Fruit fly (Drosophila melanogaster) whole organism, embryonic: Measurements from ENCODE around the gene CG31288.

Experiments
- Awh ChIP-seq: fragments of 200-800 bp; sonication (Bioruptor generic); IDR thresholded peaks from 2 replicates; pipeline ENCODE4, ENCODE4 v1.3.6; 2022; ENCODE audit warnings: missing biosample characterization, missing genetic modification characterization
- CG10565 ChIP-seq: fragments of 200-800 bp; sonication (Bioruptor generic); optimal IDR thresholded peaks from 3 replicates; lab custom pipeline; 2016; ENCODE audit warnings: missing biosample characterization, mild to moderate bottlenecking, missing genetic modification characterization
- CG10654 ChIP-seq: fragments of 200-800 bp; sonication (Bioruptor generic); optimal IDR thresholded peaks from 2 replicates; lab custom pipeline; 2016; ENCODE audit warnings: missing biosample characterization, missing genetic modification characterization
- CG11696 ChIP-seq: fragments of 200-800 bp; sonication (Bioruptor generic); IDR thresholded peaks from 2 replicates; pipeline ENCODE4 v1.3.6; 2022; ENCODE audit warnings: missing biosample characterization, missing genetic modification characterization
- CG12769 ChIP-seq: fragments of 200-800 bp; sonication (Bioruptor generic); optimal IDR thresholded peaks from 2 replicates; lab custom pipeline; 2019; ENCODE audit warnings: missing biosample characterization, mild to moderate bottlenecking, missing genetic modification characterization, moderate library complexity
- CG13296 ChIP-seq: fragments of 200-800 bp; sonication (Bioruptor generic); optimal IDR thresholded peaks from 3 replicates; lab custom pipeline; 2018; ENCODE audit warnings: missing biosample characterization, mild to moderate bottlenecking, missing genetic modification characterization
- CG13624 ChIP-seq: fragments of 200-800 bp; sonication (Bioruptor generic); optimal IDR thresholded peaks from 2 replicates; lab custom pipeline; 2016; ENCODE audit warnings: missing biosample characterization, missing genetic modification characterization
- CG14667 ChIP-seq: fragments of 200-800 bp; sonication (Bioruptor generic); IDR thresholded peaks from 2 replicates; pipeline ENCODE4 v1.3.6; 2022; ENCODE audit warnings: missing biosample characterization, missing genetic modification characterization
- CG1602 ChIP-seq: fragments of 200-800 bp; sonication (Bioruptor generic); optimal IDR thresholded peaks from 3 replicates; lab custom pipeline; 2016; ENCODE audit warnings: missing biosample characterization, missing genetic modification characterization
- CG1603 ChIP-seq: fragments of 200-800 bp; sonication (Bioruptor generic); optimal IDR thresholded peaks from 2 replicates; lab custom pipeline; 2019; ENCODE audit warnings: missing biosample characterization, mild to moderate bottlenecking, missing genetic modification characterization, moderate library complexity
- CG1647 ChIP-seq: fragments of 200-800 bp; sonication (Bioruptor generic); optimal IDR thresholded peaks from 3 replicates; lab custom pipeline; 2016; ENCODE audit warnings: missing biosample characterization, missing genetic modification characterization
- CG18262 ChIP-seq: fragments of 200-800 bp; optimal IDR thresholded peaks from 3 replicates; lab custom pipeline; 2019; ENCODE audit warnings: missing biosample characterization, mild to moderate bottlenecking, missing genetic modification characterization, moderate library complexity
- CG2120 ChIP-seq: fragments of 200-800 bp; sonication (Bioruptor generic); optimal IDR thresholded peaks from 3 replicates; lab custom pipeline; 2016; ENCODE audit warnings: missing biosample characterization, missing genetic modification characterization
- CG2129 ChIP-seq: fragments of 200-800 bp; sonication (Bioruptor generic); IDR thresholded peaks from 2 replicates; pipeline ENCODE4 v1.3.6; 2022; ENCODE audit warnings: missing biosample characterization, missing genetic modification characterization; ENCODE audit not compliant: partially characterized antibody
- CG30403 ChIP-seq: fragments of 200-800 bp; sonication (Bioruptor generic); optimal IDR thresholded peaks from 3 replicates; lab custom pipeline; 2016; ENCODE audit warnings: missing biosample characterization, missing genetic modification characterization
- CG34422 ChIP-seq: fragments of 200-800 bp; sonication (Bioruptor generic); IDR thresholded peaks from 3 replicates; pipeline ENCODE4 v1.3.6; 2022; ENCODE audit warnings: missing biosample characterization, missing genetic modification characterization
- CG3847 ChIP-seq: fragments of 200-800 bp; sonication (Bioruptor generic); IDR thresholded peaks from 2 replicates; pipeline ENCODE4 v1.3.6; 2022; ENCODE audit warnings: missing biosample characterization, missing genetic modification characterization
- CG4854 ChIP-seq: fragments of 200-800 bp; sonication (Bioruptor generic); optimal IDR thresholded peaks from 2 replicates; lab custom pipeline; 2016; ENCODE audit warnings: missing biosample characterization, missing genetic modification characterization, inconsistent platforms
- CG6791 ChIP-seq: fragments of 200-800 bp; sonication (Bioruptor generic); IDR thresholded peaks from 3 replicates; pipeline ENCODE4 v1.3.6; 2022; ENCODE audit warnings: missing biosample characterization, missing genetic modification characterization; ENCODE audit not compliant: partially characterized antibody
- D19A ChIP-seq: fragments of 200-800 bp; optimal IDR thresholded peaks from 3 replicates; lab custom pipeline; 2019; ENCODE audit warnings: missing biosample characterization, mild to moderate bottlenecking, missing genetic modification characterization, moderate library complexity
- Eip74EF ChIP-seq, 2 experiments: fragments of 200-800 bp in 1 of 2; fragments of >200 bp in 1 of 2; sonication (Bioruptor generic) in 1 of 2; optimal IDR thresholded peaks; 2 replicates each; lab custom pipeline; 2017 to 2019; ENCODE audit warnings: missing biosample characterization in 2 of 2, missing genetic modification characterization in 2 of 2, mild to moderate bottlenecking in 1 of 2, moderate library complexity in 1 of 2
- GATAe ChIP-seq: fragments of 200-800 bp; sonication (Bioruptor generic); conservative IDR thresholded peaks from 2 replicates; pipeline ENCODE4 v1.3.6; 2022; ENCODE audit warnings: missing biosample characterization, missing genetic modification characterization
- Optix ChIP-seq: fragments of 200-800 bp; sonication (Bioruptor generic); IDR thresholded peaks from 3 replicates; pipeline ENCODE4 v1.3.6; 2022; ENCODE audit warnings: missing biosample characterization, missing genetic modification characterization
- Spps ChIP-seq: fragments of 200-800 bp; sonication (Bioruptor generic); optimal IDR thresholded peaks from 2 replicates; lab custom pipeline; 2018; ENCODE audit warnings: missing biosample characterization, mild to moderate bottlenecking, missing genetic modification characterization
- bowl ChIP-seq: fragments of 200-800 bp; sonication (Bioruptor generic); IDR thresholded peaks from 2 replicates; pipeline ENCODE4 v1.3.6; 2022; ENCODE audit warnings: missing biosample characterization, missing genetic modification characterization
- chif ChIP-seq, 2 experiments: fragments of 200-800 bp; sonication (Bioruptor generic); optimal IDR thresholded peaks; 3 replicates each; lab custom pipeline; 2016; ENCODE audit warnings: missing biosample characterization in 2 of 2, missing genetic modification characterization in 2 of 2
- chinmo ChIP-seq: fragments of 200-800 bp; sonication (Bioruptor generic); IDR thresholded peaks from 4 replicates; pipeline ENCODE4 v1.3.6; 2022; ENCODE audit warnings: missing biosample characterization, missing genetic modification characterization; ENCODE audit not compliant: partially characterized antibody
- dati ChIP-seq: fragments of 200-800 bp; sonication (Bioruptor generic); IDR thresholded peaks from 2 replicates; pipeline ENCODE4 v1.3.6; 2022; ENCODE audit warnings: missing biosample characterization, missing genetic modification characterization
- disco-r ChIP-seq: fragments of 200-800 bp; sonication (Bioruptor generic); optimal IDR thresholded peaks from 2 replicates; lab custom pipeline; 2016; ENCODE audit warnings: missing biosample characterization, missing genetic modification characterization
- dm ChIP-seq: fragments of 200-800 bp; sonication (Bioruptor generic); optimal IDR thresholded peaks from 3 replicates; lab custom pipeline; 2016; ENCODE audit warnings: missing biosample characterization, missing genetic modification characterization
- eve ChIP-seq, 2 experiments: fragments of >200 bp; optimal IDR thresholded peaks; 2 replicates each; lab custom pipeline; 2017; ENCODE audit warnings: missing biosample characterization in 2 of 2, missing genetic modification characterization in 2 of 2
- ewg ChIP-seq: fragments of 200-800 bp; sonication (Bioruptor generic); optimal IDR thresholded peaks from 3 replicates; lab custom pipeline; 2017; ENCODE audit warnings: mild to moderate bottlenecking, missing biosample characterization, missing genetic modification reagents, missing genetic modification characterization
- exex ChIP-seq: fragments of 200-800 bp; sonication (Bioruptor generic); optimal IDR thresholded peaks from 4 replicates; lab custom pipeline; 2018; ENCODE audit warnings: missing biosample characterization, mild to moderate bottlenecking, missing genetic modification characterization, moderate library complexity
- gfzf ChIP-seq: fragments of 200-800 bp; sonication (Bioruptor generic); optimal IDR thresholded peaks from 2 replicates; lab custom pipeline; 2016; ENCODE audit warnings: missing biosample characterization, mild to moderate bottlenecking, missing genetic modification characterization, moderate library complexity
- ind ChIP-seq: fragments of 200-800 bp; sonication (Bioruptor generic); optimal IDR thresholded peaks from 3 replicates; lab custom pipeline; 2016; ENCODE audit warnings: missing biosample characterization, missing genetic modification characterization
- lbe ChIP-seq: fragments of 200-800 bp; sonication (Bioruptor generic); optimal IDR thresholded peaks from 2 replicates; lab custom pipeline; 2016; ENCODE audit warnings: missing biosample characterization, mild to moderate bottlenecking, missing genetic modification characterization
- lov ChIP-seq, 2 experiments: fragments of 200-800 bp in 1 of 2; fragments of >200 bp in 1 of 2; sonication (Bioruptor generic) in 1 of 2; IDR thresholded peaks in 1 of 2; optimal IDR thresholded peaks in 1 of 2; 2 replicates in 1 of 2; 3 replicates in 1 of 2; pipeline versions ENCODE4 v1.3.6 to Lab custom; 2017 to 2022; ENCODE audit warnings: missing biosample characterization in 1 of 2, missing genetic modification characterization in 1 of 2
- mirr ChIP-seq: fragments of 200-800 bp; sonication (Bioruptor generic); optimal IDR thresholded peaks from 3 replicates; lab custom pipeline; 2018; ENCODE audit warnings: missing biosample characterization, mild to moderate bottlenecking, missing genetic modification characterization
- mld ChIP-seq: fragments of 200-800 bp; sonication (Bioruptor generic); IDR thresholded peaks from 3 replicates; pipeline ENCODE4 v1.3.6; 2022; ENCODE audit warnings: missing biosample characterization, missing genetic modification characterization; ENCODE audit not compliant: partially characterized antibody
- odd ChIP-seq: fragments of 200-800 bp; sonication (Bioruptor generic); optimal IDR thresholded peaks from 2 replicates; lab custom pipeline; 2017; ENCODE audit warnings: missing biosample characterization, mild to moderate bottlenecking, missing genetic modification characterization
- pnt ChIP-seq: fragments of 200-800 bp; sonication (Bioruptor generic); optimal IDR thresholded peaks from 3 replicates; lab custom pipeline; 2016; ENCODE audit warnings: missing biosample characterization, missing genetic modification characterization
- prd ChIP-seq, 3 experiments: fragments of >200 bp in 2 of 3; fragments of 200-800 bp in 1 of 3; sonication (Bioruptor generic) in 1 of 3; optimal IDR thresholded peaks in 2 of 3; IDR thresholded peaks in 1 of 3; 2 replicates in 2 of 3; 3 replicates in 1 of 3; pipeline versions ENCODE4 v1.3.6 to Lab custom; 2017 to 2022; ENCODE audit warnings: missing biosample characterization in 1 of 3, missing genetic modification characterization in 1 of 3
- pros ChIP-seq: fragments of 200-800 bp; sonication (Bioruptor generic); optimal IDR thresholded peaks from 3 replicates; lab custom pipeline; 2019; ENCODE audit warnings: missing biosample characterization, mild to moderate bottlenecking, missing genetic modification characterization, moderate library complexity
- rib ChIP-seq: fragments of 200-800 bp; sonication (Bioruptor generic); IDR thresholded peaks from 2 replicates; pipeline ENCODE4 v1.3.6; 2022; ENCODE audit warnings: missing biosample characterization, missing genetic modification characterization
- scrt ChIP-seq: fragments of 200-800 bp; sonication (Bioruptor generic); optimal IDR thresholded peaks from 2 replicates; lab custom pipeline; 2018; ENCODE audit warnings: missing biosample characterization, mild to moderate bottlenecking, missing genetic modification characterization, moderate library complexity
- sens ChIP-seq: fragments of 200-800 bp; sonication (Bioruptor generic); peaks from one replicate; lab custom pipeline; 2016; ENCODE audit warnings: missing biosample characterization, missing genetic modification characterization
- sim ChIP-seq: fragments of 200-800 bp; sonication (Bioruptor generic); IDR thresholded peaks from 2 replicates; pipeline ENCODE4 v1.3.6; 2022; ENCODE audit warnings: missing biosample characterization, missing genetic modification characterization
- sna ChIP-seq: fragments of 200-800 bp; sonication (Bioruptor generic); IDR thresholded peaks from 2 replicates; pipeline ENCODE4 v1.3.6; 2022; ENCODE audit warnings: missing biosample characterization, missing genetic modification characterization; ENCODE audit not compliant: partially characterized antibody
- wdn ChIP-seq: fragments of 200-800 bp; sonication (Bioruptor generic); IDR thresholded peaks from 2 replicates; pipeline ENCODE4 v1.3.6; 2022; ENCODE audit warnings: missing biosample characterization, missing genetic modification characterization
- wor ChIP-seq: fragments of 200-800 bp; sonication (Bioruptor generic); IDR thresholded peaks from 2 replicates; pipeline ENCODE4 v1.3.6; 2022; ENCODE audit warnings: missing biosample characterization, missing genetic modification characterization

The CG31288 gene

dm6 chr3R:25262322-25262761, 37.0 kb downstream of the CG31288 start, which contains the start of the genes Kdsr and CG11858 (continued):
- TF ChIP-seq Eip74EF (GFP tag; optimal IDR thresholded peaks at IDR 0.05; lab: Kevin White, UChicago) (no peak), disco-r (GFP tag; lab: Kevin White, UChicago) (peak; percentile 31), CG34422 (peak; percentile 70; the same call in 2 of the 3 replicates), CG13624 (GFP tag; lab: Kevin White, UChicago) (peak; percentile 61), Spps (peak; percentile 51), CG4854 (GFP tag; lab: Kevin White, UChicago) (peak; percentile 55), eve (GFP tag; optimal IDR thresholded peaks at IDR 0.05; lab: Kevin White, UChicago) (no peak), CG2129 (GFP tag; lab: Robert Waterston, UW) (no peak), scrt (GFP tag; lab: Kevin White, UChicago) (peak; percentile 33), chif (GFP tag; optimal IDR thresholded peaks at IDR 0.05; lab: Kevin White, UChicago) (peak; percentile 49 to 56), CG3847 (GFP tag; lab: Robert Waterston, UW) (peak; percentile 68), prd (optimal IDR thresholded peaks at IDR 0.05; lab: Kevin White, UChicago) (no peak), prd (GFP tag; IDR thresholded peaks at IDR 0.05; lab: Robert Waterston, UW) (peak; percentile 85), pros (no peak), CG13296 (GFP tag; lab: Kevin White, UChicago) (peak; percentile 56), wdn (GFP tag; lab: Robert Waterston, UW) (0 out of 2 replicates have a peak, but pooled peaks have one; percentile 48), mld (GFP tag; lab: Robert Waterston, UW) (no peak), gfzf (GFP tag; lab: Kevin White, UChicago) (peak; percentile 66), sna (GFP tag; lab: Robert Waterston, UW) (no peak), CG2120 (GFP tag; lab: Kevin White, UChicago) (peak; percentile 82), GATAe (GFP tag; lab: Robert Waterston, UW) (peak; percentile 61), CG1603 (peak; percentile 57), CG12769 (tag; lab: Kevin White, UChicago) (peak; percentile 68), rib (GFP tag; lab: Robert Waterston, UW) (peak; percentile 38; the same call in 1 of the 2 replicates), CG1647 (GFP tag; lab: Kevin White, UChicago) (peak; percentile 19), chinmo (GFP tag; lab: Robert Waterston, UW) (peak; percentile 95), dm (GFP tag; lab: Kevin White, UChicago) (peak; percentile 74), pnt (peak; percentile 21), CG14667 (peak; percentile 50; the same call in 1 of the 2 replicates), Awh (GFP tag; lab: Robert Waterston, UW) (no peak), lov (optimal IDR thresholded peaks at IDR 0.05; lab: Kevin White, UChicago) (no peak), lov (GFP tag; IDR thresholded peaks at IDR 0.05; lab: Robert Waterston, UW) (0 out of 3 replicates have a peak, but pooled peaks have one; percentile 63), CG10654 (peak; percentile 29), CG10565 (GFP tag; lab: Kevin White, UChicago) (no peak), CG6791 (GFP tag; lab: Robert Waterston, UW) (no peak), CG1602 (GFP tag; lab: Kevin White, UChicago) (peak; percentile 12), CG18262 (tag; lab: Kevin White, UChicago) (peak; percentile 62)

dm6 chr3R:25260670-25261069, 38.7 kb downstream of the CG31288 start:
- TF ChIP-seq sim (GFP tag; lab: Robert Waterston, UW) (no peak), odd (no peak), lbe (GFP tag; lab: Kevin White, UChicago) (peak; percentile 21), D19A (tag; lab: Kevin White, UChicago) (peak; percentile 52), bowl (GFP tag; lab: Robert Waterston, UW) (no peak), wor (GFP tag; lab: Robert Waterston, UW) (no peak), Optix (GFP tag; lab: Robert Waterston, UW) (no peak), CG11696 (GFP tag; lab: Robert Waterston, UW) (no peak), wdn (GFP tag; lab: Robert Waterston, UW) (no peak), exex (tag; lab: Kevin White, UChicago) (peak; percentile 97), dati (GFP tag; lab: Robert Waterston, UW) (no peak), sens (GFP tag; lab: Kevin White, UChicago) (peak; percentile 48), mirr (GFP tag; lab: Kevin White, UChicago) (peak; percentile 93), ewg (GFP tag; lab: Kevin White, UChicago) (no peak), ind (GFP tag; lab: Kevin White, UChicago) (no peak), GATAe (GFP tag; lab: Robert Waterston, UW) (peak; percentile 53; the same call in 1 of the 2 replicates), CG30403 (GFP tag; lab: Kevin White, UChicago) (no peak)
